Fruit fly (Drosophila melanogaster) whole organism, embryonic: ENCODE data around the gene CG4267.

ENCODE experiments used
- Asciz ChIP-seq: fragments of 200-800 bp; sonication (Bioruptor generic); optimal IDR thresholded peaks from 2 replicates; lab custom pipeline; 2017; ENCODE audit warnings: missing biosample characterization, mild to moderate bottlenecking, missing genetic modification characterization, missing genetic modification reagents
- CG10147 ChIP-seq: fragments of 200-800 bp; sonication (Bioruptor generic); optimal IDR thresholded peaks from 2 replicates; lab custom pipeline; 2019; ENCODE audit warnings: missing biosample characterization, mild to moderate bottlenecking, missing genetic modification characterization, moderate library complexity
- CG11504 ChIP-seq: fragments of 200-800 bp; sonication (Bioruptor generic); optimal IDR thresholded peaks from 3 replicates; lab custom pipeline; 2019; ENCODE audit warnings: missing biosample characterization, mild to moderate bottlenecking, missing genetic modification characterization, moderate library complexity
- CG12236 ChIP-seq: fragments of 200-800 bp; sonication (Bioruptor generic); optimal IDR thresholded peaks from 2 replicates; lab custom pipeline; 2016; ENCODE audit warnings: missing biosample characterization, missing genetic modification characterization
- CG12744 ChIP-seq: fragments of 200-800 bp; sonication (Bioruptor generic); optimal IDR thresholded peaks from 2 replicates; lab custom pipeline; 2016; ENCODE audit warnings: missing biosample characterization, missing genetic modification characterization
- CG14860 ChIP-seq: fragments of 200-800 bp; sonication (Bioruptor generic); IDR thresholded peaks from 3 replicates; pipeline ENCODE4 v1.3.6; 2022; ENCODE audit warnings: missing biosample characterization, missing genetic modification characterization; ENCODE audit not compliant: partially characterized antibody
- CG15479 ChIP-seq: fragments of 200-800 bp; sonication (Bioruptor generic); optimal IDR thresholded peaks from 3 replicates; lab custom pipeline; 2019; ENCODE audit warnings: missing biosample characterization, mild to moderate bottlenecking, missing genetic modification characterization, moderate library complexity
- CG17802 ChIP-seq: fragments of 200-800 bp; sonication (Bioruptor generic); optimal IDR thresholded peaks from 2 replicates; lab custom pipeline; 2018; ENCODE audit warnings: missing biosample characterization, mild to moderate bottlenecking, missing genetic modification characterization, moderate library complexity
- CG3163 ChIP-seq: fragments of 200-800 bp; sonication (Bioruptor generic); optimal IDR thresholded peaks from 3 replicates; lab custom pipeline; 2016; ENCODE audit warnings: missing biosample characterization, missing genetic modification characterization
- CG5180 ChIP-seq: fragments of 200-800 bp; sonication (Bioruptor generic); optimal IDR thresholded peaks from 3 replicates; lab custom pipeline; 2017; ENCODE audit warnings: missing biosample characterization, missing genetic modification characterization, mild to moderate bottlenecking, moderate library complexity, missing genetic modification reagents
- CG6689 ChIP-seq: fragments of 200-800 bp; sonication (Bioruptor generic); IDR thresholded peaks from 2 replicates; pipeline ENCODE4 v1.3.6; 2022; ENCODE audit warnings: missing biosample characterization, missing genetic modification characterization
- CG7271 ChIP-seq: fragments of 200-800 bp; sonication (Bioruptor generic); optimal IDR thresholded peaks from 2 replicates; lab custom pipeline; 2018; ENCODE audit warnings: missing biosample characterization, mild to moderate bottlenecking, missing genetic modification characterization, moderate library complexity
- CG7556 ChIP-seq: fragments of 200-800 bp; sonication (Bioruptor generic); optimal IDR thresholded peaks from 2 replicates; lab custom pipeline; 2017; ENCODE audit warnings: missing biosample characterization, mild to moderate bottlenecking, missing genetic modification characterization
- CG7745 ChIP-seq: fragments of 200-800 bp; sonication (Bioruptor generic); optimal IDR thresholded peaks from 2 replicates; lab custom pipeline; 2018; ENCODE audit warnings: missing biosample characterization, mild to moderate bottlenecking, missing genetic modification characterization, moderate library complexity
- CG9215 ChIP-seq: fragments of 200-800 bp; sonication (Bioruptor generic); IDR thresholded peaks from 2 replicates; pipeline ENCODE4 v1.3.6; 2022; ENCODE audit warnings: missing biosample characterization, missing genetic modification characterization
- CG9876 ChIP-seq: fragments of 200-800 bp; sonication (Bioruptor generic); optimal IDR thresholded peaks from 2 replicates; lab custom pipeline; 2016; ENCODE audit warnings: missing biosample characterization, missing genetic modification characterization
- Dll ChIP-seq: fragments of 200-800 bp; sonication (Bioruptor generic); IDR thresholded peaks from 4 replicates; pipeline ENCODE4 v1.3.6; 2022; ENCODE audit warnings: missing biosample characterization, missing genetic modification characterization; ENCODE audit not compliant: partially characterized antibody
- Fer3 ChIP-seq: fragments of 200-800 bp; sonication (Bioruptor generic); optimal IDR thresholded peaks from 2 replicates; lab custom pipeline; 2018; ENCODE audit warnings: missing biosample characterization, mild to moderate bottlenecking, missing genetic modification characterization, moderate library complexity
- Hr51 ChIP-seq, 2 experiments: fragments of 200-800 bp; sonication (Bioruptor generic); optimal IDR thresholded peaks; 2 replicates in 1 of 2; 3 replicates in 1 of 2; lab custom pipeline; 2016 to 2018; ENCODE audit warnings: missing biosample characterization in 2 of 2, missing genetic modification characterization in 2 of 2, mild to moderate bottlenecking in 1 of 2, moderate library complexity in 1 of 2
- Hr78 ChIP-seq, 2 experiments: fragments of 200-800 bp in 1 of 2; fragments of >200 bp in 1 of 2; sonication (Bioruptor generic) in 1 of 2; optimal IDR thresholded peaks; 2 replicates each; lab custom pipeline; 2017 to 2019; ENCODE audit warnings: missing biosample characterization in 2 of 2, missing genetic modification characterization in 2 of 2, mild to moderate bottlenecking in 1 of 2, moderate library complexity in 1 of 2
- Hsf ChIP-seq: fragments of 200-800 bp; sonication (Bioruptor generic); optimal IDR thresholded peaks from 3 replicates; lab custom pipeline; 2016; ENCODE audit warnings: missing biosample characterization, missing genetic modification characterization
- MTF-1 ChIP-seq: fragments of 200-800 bp; sonication (Bioruptor generic); optimal IDR thresholded peaks from 2 replicates; lab custom pipeline; 2018; ENCODE audit warnings: missing biosample characterization, mild to moderate bottlenecking, missing genetic modification characterization, borderline replicate concordance
- Mes4 ChIP-seq: fragments of 200-800 bp; sonication (Bioruptor generic); optimal IDR thresholded peaks from 2 replicates; lab custom pipeline; 2016; ENCODE audit warnings: missing biosample characterization, missing genetic modification characterization
- NfI ChIP-seq: fragments of 200-800 bp; sonication (Bioruptor generic); optimal IDR thresholded peaks from 3 replicates; lab custom pipeline; 2018; ENCODE audit warnings: missing biosample characterization, mild to moderate bottlenecking, missing genetic modification characterization, moderate library complexity
- Spps ChIP-seq: fragments of 200-800 bp; sonication (Bioruptor generic); optimal IDR thresholded peaks from 2 replicates; lab custom pipeline; 2018; ENCODE audit warnings: missing biosample characterization, mild to moderate bottlenecking, missing genetic modification characterization
- Ssrp ChIP-seq: fragments of 200-800 bp; sonication (Bioruptor generic); optimal IDR thresholded peaks from 2 replicates; lab custom pipeline; 2018; ENCODE audit warnings: missing biosample characterization, mild to moderate bottlenecking, missing genetic modification characterization, moderate library complexity
- Xbp1 ChIP-seq: fragments of 200-800 bp; sonication (Bioruptor generic); optimal IDR thresholded peaks from 3 replicates; lab custom pipeline; 2016; ENCODE audit warnings: missing biosample characterization, mild to moderate bottlenecking, missing genetic modification characterization
- bbx ChIP-seq: fragments of 200-800 bp; sonication (Bioruptor generic); IDR thresholded peaks from 2 replicates; pipeline ENCODE4 v1.3.6; 2022; ENCODE audit warnings: missing biosample characterization, missing genetic modification characterization; ENCODE audit not compliant: partially characterized antibody
- cad ChIP-seq: fragments of >200 bp; optimal IDR thresholded peaks from 2 replicates; lab custom pipeline; 2017; ENCODE audit warnings: missing biosample characterization, missing genetic modification characterization
- dati ChIP-seq: fragments of 200-800 bp; sonication (Bioruptor generic); IDR thresholded peaks from 2 replicates; pipeline ENCODE4 v1.3.6; 2022; ENCODE audit warnings: missing biosample characterization, missing genetic modification characterization
- gce ChIP-seq: fragments of 200-800 bp; sonication (Bioruptor generic); IDR thresholded peaks from 3 replicates; pipeline ENCODE4 v1.3.6; 2022; ENCODE audit warnings: missing biosample characterization, missing genetic modification characterization
- gsb-n ChIP-seq: fragments of 200-800 bp; sonication (Bioruptor generic); optimal IDR thresholded peaks from 3 replicates; lab custom pipeline; 2018; ENCODE audit warnings: missing biosample characterization, mild to moderate bottlenecking, missing genetic modification characterization
- hbn ChIP-seq: fragments of 200-800 bp; sonication (Bioruptor generic); IDR thresholded peaks from 2 replicates; pipeline ENCODE4 v1.3.6; 2022; ENCODE audit warnings: missing biosample characterization, missing genetic modification characterization; ENCODE audit not compliant: partially characterized antibody
- jigr1 ChIP-seq: fragments of 200-800 bp; sonication (Bioruptor generic); IDR thresholded peaks from 3 replicates; pipeline ENCODE4 v1.3.6; 2022; ENCODE audit warnings: missing biosample characterization, missing genetic modification characterization
- lmd ChIP-seq: fragments of 200-800 bp; sonication (Bioruptor generic); IDR thresholded peaks from 2 replicates; pipeline ENCODE4 v1.3.6; 2022; ENCODE audit warnings: missing biosample characterization, missing genetic modification characterization
- luna ChIP-seq: fragments of 200-800 bp; sonication (Bioruptor generic); optimal IDR thresholded peaks from 2 replicates; lab custom pipeline; 2016; ENCODE audit warnings: missing biosample characterization, missing genetic modification characterization
- maf-S ChIP-seq: fragments of 200-800 bp; sonication (Bioruptor generic); optimal IDR thresholded peaks from 2 replicates; lab custom pipeline; 2016; ENCODE audit warnings: missing biosample characterization, missing genetic modification characterization
- nau ChIP-seq: fragments of 200-800 bp; sonication (Bioruptor generic); optimal IDR thresholded peaks from 3 replicates; lab custom pipeline; 2017; ENCODE audit warnings: missing biosample characterization, mild to moderate bottlenecking, missing genetic modification characterization, missing genetic modification reagents
- nerfin-2 ChIP-seq: fragments of 200-800 bp; sonication (Bioruptor generic); IDR thresholded peaks from 2 replicates; pipeline ENCODE4 v1.3.6; 2022; ENCODE audit warnings: missing biosample characterization, missing genetic modification characterization; ENCODE audit not compliant: partially characterized antibody
- pb ChIP-seq: fragments of 200-800 bp; sonication (Bioruptor generic); optimal IDR thresholded peaks from 3 replicates; lab custom pipeline; 2016; ENCODE audit warnings: missing biosample characterization, missing genetic modification characterization
- pita ChIP-seq: fragments of 200-800 bp; sonication (Bioruptor generic); optimal IDR thresholded peaks from 2 replicates; lab custom pipeline; 2017; ENCODE audit warnings: missing biosample characterization, mild to moderate bottlenecking, missing genetic modification characterization
- prd ChIP-seq, 3 experiments: fragments of >200 bp in 2 of 3; fragments of 200-800 bp in 1 of 3; sonication (Bioruptor generic) in 1 of 3; optimal IDR thresholded peaks in 2 of 3; IDR thresholded peaks in 1 of 3; 2 replicates in 2 of 3; 3 replicates in 1 of 3; pipeline versions ENCODE4 v1.3.6 to Lab custom; 2017 to 2022; ENCODE audit warnings: missing biosample characterization in 1 of 3, missing genetic modification characterization in 1 of 3
- row ChIP-seq: fragments of 200-800 bp; sonication (Bioruptor generic); IDR thresholded peaks from 3 replicates; pipeline ENCODE4 v1.3.6; 2022; ENCODE audit warnings: missing biosample characterization, missing genetic modification characterization
- stwl ChIP-seq: fragments of 200-800 bp; sonication (Bioruptor generic); optimal IDR thresholded peaks from 3 replicates; lab custom pipeline; 2018; ENCODE audit warnings: missing biosample characterization, mild to moderate bottlenecking, missing genetic modification characterization, moderate library complexity
- tap ChIP-seq: fragments of 200-800 bp; optimal IDR thresholded peaks from 3 replicates; lab custom pipeline; 2019; ENCODE audit warnings: missing biosample characterization, mild to moderate bottlenecking, missing genetic modification characterization, moderate library complexity
- vfl ChIP-seq: fragments of 200-800 bp; sonication (Bioruptor generic); optimal IDR thresholded peaks from 2 replicates; lab custom pipeline; 2016; ENCODE audit warnings: missing biosample characterization, missing genetic modification characterization
- wdn ChIP-seq: fragments of 200-800 bp; sonication (Bioruptor generic); IDR thresholded peaks from 2 replicates; pipeline ENCODE4 v1.3.6; 2022; ENCODE audit warnings: missing biosample characterization, missing genetic modification characterization
- wor ChIP-seq: fragments of 200-800 bp; sonication (Bioruptor generic); IDR thresholded peaks from 2 replicates; pipeline ENCODE4 v1.3.6; 2022; ENCODE audit warnings: missing biosample characterization, missing genetic modification characterization

CG4267 gene

DNA sequence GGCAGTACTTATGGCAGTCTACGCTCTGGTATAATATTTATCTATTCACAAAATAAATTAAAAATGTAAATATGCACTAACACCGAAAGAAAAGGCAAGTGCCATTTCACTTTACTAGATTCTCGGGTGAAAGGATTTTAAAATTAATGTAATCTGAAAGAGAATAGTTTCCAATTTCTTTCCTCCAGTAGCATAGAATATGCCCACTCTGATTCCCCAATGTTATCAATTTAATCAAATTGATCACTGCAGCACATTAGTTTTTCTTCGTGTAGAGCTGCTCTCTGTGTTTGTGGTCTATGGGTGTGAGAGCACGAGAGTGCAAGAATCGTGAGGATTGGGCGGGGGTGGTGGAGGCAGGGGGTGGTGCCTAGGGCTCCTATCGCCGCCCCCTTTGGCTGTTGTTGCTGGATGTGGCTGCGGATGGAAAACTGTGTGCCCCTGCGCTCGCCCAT is 41.0 kb upstream of the CG4267 start (continued):
- TF ChIP-seq lmd (GFP tag; lab: Robert Waterston, UW): peak; percentile 68; the same call in 1 of the 2 replicates
- TF ChIP-seq hbn (GFP tag; lab: Robert Waterston, UW): no peak
- peak; percentile 86 for TF ChIP-seq CG7556 (GFP tag; lab: Kevin White, UChicago)
- no peak for TF ChIP-seq CG3163 (GFP tag; lab: Kevin White, UChicago)
- TF ChIP-seq CG12236: peak; percentile 67
- TF ChIP-seq nau (GFP tag; lab: Kevin White, UChicago): peak; percentile 86
- no peak for TF ChIP-seq vfl
- peak; percentile 85 for TF ChIP-seq tap (tag; lab: Kevin White, UChicago)
- peak; percentile 88 for TF ChIP-seq CG11504 (tag; lab: Kevin White, UChicago)
- TF ChIP-seq maf-S (GFP tag; lab: Kevin White, UChicago): peak; percentile 48
- peak; percentile 91 for TF ChIP-seq Spps (tag; lab: Kevin White, UChicago)
- TF ChIP-seq CG17802 (tag; lab: Kevin White, UChicago): peak; percentile 61
- peak in 1 of 2 experiments; percentile 67 for TF ChIP-seq Hr78 (GFP tag; optimal IDR thresholded peaks at IDR 0.05; lab: Kevin White, UChicago)
- TF ChIP-seq CG9215 (GFP tag; lab: Robert Waterston, UW): peak; percentile 28; the same call in 1 of the 2 replicates
- peak; percentile 85 for TF ChIP-seq Hsf (GFP tag; lab: Kevin White, UChicago)
- peak; percentile 62; the same call in 2 of the 3 replicates for TF ChIP-seq gce
- peak; percentile 88 for TF ChIP-seq Ssrp
- no peak for TF ChIP-seq jigr1 (GFP tag; lab: Robert Waterston, UW)
- peak; percentile 82 for TF ChIP-seq row
- peak; percentile 37 for TF ChIP-seq MTF-1
- peak; percentile 75 for TF ChIP-seq Mes4 (GFP tag; lab: Kevin White, UChicago)
- peak; percentile 95 for TF ChIP-seq Asciz
- no peak for TF ChIP-seq prd (optimal IDR thresholded peaks at IDR 0.05; lab: Kevin White, UChicago)
- TF ChIP-seq prd (GFP tag; IDR thresholded peaks at IDR 0.05; lab: Robert Waterston, UW): peak; percentile 80
- TF ChIP-seq Hr51 (GFP tag; optimal IDR thresholded peaks at IDR 0.05; lab: Kevin White, UChicago): peak; percentile 44 to 68
- no peak; the same call in 2 of the 3 replicates for TF ChIP-seq CG14860 (GFP tag; lab: Robert Waterston, UW)
- no peak for TF ChIP-seq CG5180 (GFP tag; lab: Kevin White, UChicago)
- TF ChIP-seq CG10147 (GFP tag; lab: Kevin White, UChicago): peak; percentile 35
- peak; percentile 10 for TF ChIP-seq CG9876 (GFP tag; lab: Kevin White, UChicago)
- 0 out of 2 replicates have a peak, but pooled peaks have one; percentile 7 for TF ChIP-seq dati (GFP tag; lab: Robert Waterston, UW)
- peak; percentile 79 for TF ChIP-seq NfI (GFP tag; lab: Kevin White, UChicago)
- peak; percentile 51 for TF ChIP-seq CG7745 (tag; lab: Kevin White, UChicago)
- peak; percentile 91 for TF ChIP-seq gsb-n (tag; lab: Kevin White, UChicago)
- TF ChIP-seq stwl (tag; lab: Kevin White, UChicago): peak; percentile 10
- no peak for TF ChIP-seq Dll (GFP tag; lab: Robert Waterston, UW)
- peak; percentile 78 for TF ChIP-seq CG6689 (GFP tag; lab: Robert Waterston, UW)
- no peak for TF ChIP-seq wdn (GFP tag; lab: Robert Waterston, UW)
- no peak for TF ChIP-seq bbx (GFP tag; lab: Robert Waterston, UW)
- TF ChIP-seq CG15479 (GFP tag; lab: Kevin White, UChicago): no peak
- peak; percentile 6 for TF ChIP-seq CG7271 (tag; lab: Kevin White, UChicago)
- peak; percentile 58 for TF ChIP-seq pb (GFP tag; lab: Kevin White, UChicago)
- TF ChIP-seq cad (GFP tag; lab: Kevin White, UChicago): no peak
- peak; percentile 71 for TF ChIP-seq wor (GFP tag; lab: Robert Waterston, UW)
- no peak for TF ChIP-seq pita (GFP tag; lab: Kevin White, UChicago)
- no peak for TF ChIP-seq luna (GFP tag; lab: Kevin White, UChicago)
- peak; percentile 79 for TF ChIP-seq Xbp1 (GFP tag; lab: Kevin White, UChicago)
- no peak for TF ChIP-seq CG12744 (GFP tag; lab: Kevin White, UChicago)
- peak; percentile 60 for TF ChIP-seq Fer3 (tag; lab: Kevin White, UChicago)
- no peak for TF ChIP-seq nerfin-2
